Worm (Caenorhabditis elegans) whole organism, L4 larva: ENCODE data around the gene jip-1.

Source experiments
- F10B5.3 ChIP-seq: sonication (generic microtip); optimal IDR thresholded peaks from 2 replicates; lab custom pipeline; 2016; ENCODE audit warnings: mild to moderate bottlenecking, missing genetic modification characterization, missing compliant biosample characterization
- F26F4.8 ChIP-seq: fragments of 200-800 bp; sonication (Bioruptor generic); conservative IDR thresholded peaks from 2 replicates; pipeline ENCODE4 v1.3.6; 2022; ENCODE audit warnings: missing genetic modification characterization, missing compliant biosample characterization
- F44E2.7 ChIP-seq: fragments of 200-800 bp; sonication (Bioruptor generic); IDR thresholded peaks from 2 replicates; pipeline ENCODE4 v2.1.2; 2022; ENCODE audit warnings: missing genetic modification characterization, missing compliant biosample characterization
- R02D3.7 ChIP-seq: fragments of 150-350 bp; sonication (generic microtip); optimal IDR thresholded peaks from 3 replicates; lab custom pipeline; 2014; ENCODE audit warnings: missing biosample characterization, missing genetic modification characterization
- T26A8.4 ChIP-seq: fragments of 200-800 bp; sonication (Bioruptor generic); IDR thresholded peaks from 2 replicates; pipeline ENCODE4 v1.3.6; 2022; ENCODE audit warnings: missing genetic modification characterization, missing compliant biosample characterization
- Y48G9A.11 ChIP-seq: fragments of 200-800 bp; sonication (Bioruptor generic); IDR thresholded peaks from 2 replicates; pipeline ENCODE4 v1.3.6; 2022; ENCODE audit warnings: missing genetic modification reagents, missing genetic modification characterization, missing compliant biosample characterization
- ZK337.2 ChIP-seq: fragments of 200-800 bp; sonication (Bioruptor generic); IDR thresholded peaks from 2 replicates; pipeline ENCODE4 v1.3.6; 2022; ENCODE audit warnings: missing genetic modification reagents, missing genetic modification characterization, missing compliant biosample characterization
- aha-1 ChIP-seq: fragments of 150-350 bp; peaks from one replicate; lab custom pipeline; 2014; ENCODE audit warnings: missing biosample characterization, missing genetic modification characterization
- ceh-28 ChIP-seq: fragments of 150-350 bp; optimal IDR thresholded peaks from 2 replicates; lab custom pipeline; 2014; ENCODE audit warnings: missing biosample characterization, missing genetic modification reagents, missing genetic modification characterization
- ces-1 ChIP-seq: fragments of 150-350 bp; sonication (generic microtip); optimal IDR thresholded peaks from 4 replicates; lab custom pipeline; 2014; ENCODE audit warnings: missing biosample characterization, missing genetic modification reagents, missing genetic modification characterization
- daf-16 ChIP-seq, 3 experiments: sonication (generic microtip); optimal IDR thresholded peaks; 2 replicates each; lab custom pipeline; 2016 to 2017; ENCODE audit warnings: missing genetic modification characterization in 3 of 3, missing genetic modification reagents in 3 of 3, mild to moderate bottlenecking in 2 of 3, missing compliant biosample characterization in 2 of 3, missing biosample characterization in 1 of 3, moderate library complexity in 1 of 3
- dmd-6 ChIP-seq: fragments of 200-800 bp; sonication (Bioruptor generic); IDR thresholded peaks from 2 replicates; pipeline ENCODE4 v1.3.6; 2022; ENCODE audit warnings: missing genetic modification reagents, missing genetic modification characterization, missing compliant biosample characterization
- dmd-8 ChIP-seq: fragments of 200-800 bp; sonication (Bioruptor generic); IDR thresholded peaks from 2 replicates; pipeline ENCODE4 v1.3.6; 2022; ENCODE audit warnings: missing genetic modification characterization, missing compliant biosample characterization
- dpl-1 ChIP-seq: fragments of 150-350 bp; optimal IDR thresholded peaks from 2 replicates; lab custom pipeline; 2014; ENCODE audit warnings: missing biosample characterization, missing genetic modification reagents, missing genetic modification characterization
- fkh-10 ChIP-seq: fragments of 150-350 bp; optimal IDR thresholded peaks from 2 replicates; lab custom pipeline; 2014; ENCODE audit warnings: missing biosample characterization, missing genetic modification reagents, missing genetic modification characterization
- hlh-11 ChIP-seq: fragments of 200-800 bp; sonication (Bioruptor generic); optimal IDR thresholded peaks from 2 replicates; lab custom pipeline; 2018; ENCODE audit warnings: mild to moderate bottlenecking, missing genetic modification characterization, missing compliant biosample characterization
- lin-1 ChIP-seq: fragments of 200-800 bp; sonication (Bioruptor generic); IDR thresholded peaks from 2 replicates; pipeline ENCODE4 v1.3.6; 2022; ENCODE audit warnings: missing genetic modification reagents, missing genetic modification characterization, missing compliant biosample characterization
- lin-13 ChIP-seq: fragments of 150-350 bp; optimal IDR thresholded peaks from 2 replicates; lab custom pipeline; 2014; ENCODE audit warnings: missing biosample characterization, missing genetic modification reagents, missing genetic modification characterization
- lin-29 ChIP-seq: fragments of 200-800 bp; sonication (Bioruptor generic); IDR thresholded peaks from 2 replicates; pipeline ENCODE4 v1.3.6; 2022; ENCODE audit warnings: missing genetic modification reagents, missing genetic modification characterization, missing compliant biosample characterization
- lin-38 ChIP-seq: fragments of 200-800 bp; sonication (Bioruptor generic); IDR thresholded peaks from 2 replicates; pipeline ENCODE4 v1.3.6; 2022; ENCODE audit warnings: missing genetic modification reagents, missing genetic modification characterization, missing compliant biosample characterization
- lin-39 ChIP-seq: fragments of 150-350 bp; optimal IDR thresholded peaks from 2 replicates; lab custom pipeline; 2014; ENCODE audit warnings: missing biosample characterization, missing genetic modification reagents, missing genetic modification characterization
- lir-3 ChIP-seq: sonication (generic microtip); optimal IDR thresholded peaks from 2 replicates; lab custom pipeline; 2016; ENCODE audit warnings: mild to moderate bottlenecking, missing genetic modification characterization, missing compliant biosample characterization
- madf-5 ChIP-seq, 2 experiments: fragments of 200-800 bp; sonication (Bioruptor generic); IDR thresholded peaks; 2 replicates each; pipeline ENCODE4 v1.3.6; 2022; ENCODE audit warnings: missing compliant biosample characterization in 2 of 2, missing genetic modification characterization in 2 of 2
- madf-9 ChIP-seq: fragments of 200-800 bp; sonication (Bioruptor generic); conservative IDR thresholded peaks from 2 replicates; pipeline ENCODE4 v1.3.6; 2022; ENCODE audit warnings: missing genetic modification reagents, missing genetic modification characterization, missing compliant biosample characterization
- mdl-1 ChIP-seq, 2 experiments: fragments of 150-350 bp in 1 of 2; sonication (generic microtip) in 1 of 2; optimal IDR thresholded peaks; 2 replicates each; lab custom pipeline; 2014 to 2017; ENCODE audit warnings: missing biosample characterization in 2 of 2, missing genetic modification characterization in 2 of 2
- mdt-29 ChIP-seq: fragments of 200-800 bp; sonication (Bioruptor generic); IDR thresholded peaks from 2 replicates; pipeline ENCODE4 v1.3.6; 2022; ENCODE audit warnings: missing genetic modification reagents, missing genetic modification characterization, missing compliant biosample characterization
- mes-2 ChIP-seq: sonication (generic microtip); optimal IDR thresholded peaks from 2 replicates; lab custom pipeline; 2016; ENCODE audit warnings: missing genotype, mild to moderate bottlenecking, missing genetic modification characterization, missing compliant biosample characterization; ENCODE audit not compliant: poor library complexity, severe bottlenecking
- mxl-2 ChIP-seq: fragments of 200-800 bp; sonication (Bioruptor generic); conservative IDR thresholded peaks from 2 replicates; pipeline ENCODE4 v1.3.6; 2022; ENCODE audit warnings: missing genetic modification reagents, missing genetic modification characterization, missing compliant biosample characterization
- nhr-102 ChIP-seq: sonication (generic microtip); optimal IDR thresholded peaks from 2 replicates; lab custom pipeline; 2016; ENCODE audit warnings: mild to moderate bottlenecking, missing genetic modification characterization, moderate library complexity, missing compliant biosample characterization
- nhr-11 ChIP-seq: fragments of 150-350 bp; optimal IDR thresholded peaks from 2 replicates; lab custom pipeline; 2014; ENCODE audit warnings: missing biosample characterization, missing genetic modification characterization
- nhr-28 ChIP-seq: fragments of 150-350 bp; optimal IDR thresholded peaks from 2 replicates; lab custom pipeline; 2014; ENCODE audit warnings: missing biosample characterization, missing genetic modification characterization
- nhr-42 ChIP-seq: fragments of 200-800 bp; sonication (Bioruptor generic); IDR thresholded peaks from 2 replicates; pipeline ENCODE4 v1.3.6; 2022; ENCODE audit warnings: missing genetic modification characterization, missing compliant biosample characterization
- nhr-48 ChIP-seq: sonication (generic microtip); optimal IDR thresholded peaks from 2 replicates; lab custom pipeline; 2016; ENCODE audit warnings: mild to moderate bottlenecking, missing genetic modification characterization, missing compliant biosample characterization
- nhr-76 ChIP-seq: fragments of 150-350 bp; optimal IDR thresholded peaks from 2 replicates; lab custom pipeline; 2014; ENCODE audit warnings: missing biosample characterization, missing genetic modification characterization
- nhr-77 ChIP-seq: fragments of 150-350 bp; optimal IDR thresholded peaks from 2 replicates; lab custom pipeline; 2014; ENCODE audit warnings: missing biosample characterization, missing genetic modification characterization
- pha-4 ChIP-seq, 2 experiments: fragments of 150-350 bp in 1 of 2; fragments of 200-800 bp in 1 of 2; sonication (Bioruptor generic) in 1 of 2; IDR thresholded peaks in 1 of 2; optimal IDR thresholded peaks in 1 of 2; 2 replicates each; pipeline versions ENCODE4 v1.3.6 to Lab custom; 2014 to 2022; ENCODE audit warnings: missing genetic modification characterization in 2 of 2, missing genetic modification reagents in 2 of 2, missing biosample characterization in 1 of 2, missing compliant biosample characterization in 1 of 2
- pqm-1 ChIP-seq: sonication (generic microtip); optimal IDR thresholded peaks from 2 replicates; lab custom pipeline; 2017; ENCODE audit warnings: missing biosample characterization, missing genetic modification characterization
- rbr-2 ChIP-seq: sonication (generic microtip); optimal IDR thresholded peaks from 2 replicates; lab custom pipeline; 2016; ENCODE audit warnings: missing genotype, missing genetic modification characterization, missing compliant biosample characterization
- skn-1 ChIP-seq: fragments of 150-350 bp; optimal IDR thresholded peaks from 2 replicates; lab custom pipeline; 2014; ENCODE audit warnings: missing biosample characterization, missing genetic modification characterization
- snpc-1.2 ChIP-seq: fragments of 200-800 bp; sonication (Bioruptor generic); IDR thresholded peaks from 2 replicates; pipeline ENCODE4 v1.3.6; 2022; ENCODE audit warnings: missing genetic modification reagents, missing genetic modification characterization, missing compliant biosample characterization
- snpc-4 ChIP-seq: fragments of 150-350 bp; optimal IDR thresholded peaks from 2 replicates; lab custom pipeline; 2014; ENCODE audit warnings: missing biosample characterization, missing genetic modification characterization
- spr-1 ChIP-seq: sonication (generic microtip); optimal IDR thresholded peaks from 2 replicates; lab custom pipeline; 2016; ENCODE audit warnings: mild to moderate bottlenecking, missing genetic modification characterization, missing compliant biosample characterization
- unc-39 ChIP-seq: sonication (generic microtip); optimal IDR thresholded peaks from 2 replicates; lab custom pipeline; 2017; ENCODE audit warnings: missing biosample characterization, missing genetic modification characterization
- unc-62 ChIP-seq, 3 experiments: fragments of 150-350 bp in 1 of 3; sonication (generic microtip); optimal IDR thresholded peaks in 2 of 3; peaks in 1 of 3; 1 replicate in 1 of 3; 2 replicates in 2 of 3; lab custom pipeline; 2014 to 2017; ENCODE audit warnings: missing biosample characterization in 3 of 3, missing genetic modification characterization in 3 of 3, missing genetic modification reagents in 3 of 3, missing genotype in 1 of 3
- zag-1 ChIP-seq: fragments of 150-350 bp; optimal IDR thresholded peaks from 2 replicates; lab custom pipeline; 2014; ENCODE audit warnings: missing biosample characterization, missing genetic modification characterization
- zip-2 ChIP-seq: fragments of 150-350 bp; optimal IDR thresholded peaks from 2 replicates; lab custom pipeline; 2014; ENCODE audit warnings: missing biosample characterization, missing genetic modification characterization
- ztf-7 ChIP-seq: fragments of 150-350 bp; optimal IDR thresholded peaks from 2 replicates; lab custom pipeline; 2014; ENCODE audit warnings: missing biosample characterization, missing genetic modification characterization

Gene jip-1

ce11 chrII:1374486-1374885 lies 47.7 kb downstream of the jip-1 start:
- peak; percentile 20 for TF ChIP-seq aha-1
- TF ChIP-seq unc-39 = no peak
- TF ChIP-seq dmd-8 = no peak

DNA sequence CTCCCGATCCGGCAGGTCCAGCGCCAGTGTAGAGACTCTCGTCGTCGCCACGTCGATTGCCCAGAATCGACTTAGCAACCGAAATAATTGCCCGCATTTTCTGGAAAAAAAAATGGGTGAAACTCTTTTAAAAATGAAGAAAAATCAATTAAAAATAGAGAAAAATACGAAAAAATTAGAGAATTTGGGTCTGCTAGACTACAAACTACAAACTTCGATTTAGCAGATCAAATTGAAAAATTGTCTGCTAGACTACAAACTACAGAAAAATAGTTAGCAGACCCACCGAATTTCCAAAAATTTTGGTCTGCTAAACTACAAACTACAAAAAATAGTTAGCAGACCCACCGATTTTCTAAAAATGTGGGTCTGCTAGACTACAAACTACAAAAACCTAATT lies 48.1 kb downstream of the jip-1 start, which contains the start of gene rog-1:
rog-1 (minus strand) TSS at position 101 of the 400 bp plus-strand sequence.
- TF ChIP-seq dmd-6 (no peak), nhr-42 (GFP tag; lab: Robert Waterston, UW) (no peak), spr-1 (no peak), pha-4 (GFP tag; IDR thresholded peaks at IDR 0.05; lab: Robert Waterston, UW) (no peak), pha-4 (tag; optimal IDR thresholded peaks at IDR 0.05; lab: Kevin White, UChicago) (no peak), dmd-8 (no peak), R02D3.7 (tag; lab: Kevin White, UChicago) (no peak), mes-2 (tag; lab: Kevin White, UChicago) (no peak), snpc-1.2 (GFP tag; lab: Robert Waterston, UW) (no peak), lin-39 (tag; lab: Kevin White, UChicago) (no peak), unc-62 (GFP tag; optimal IDR thresholded peaks at IDR 0.05 in 1 of 2; lab: Kevin White, UChicago) (no peak), unc-62 (tag; optimal IDR thresholded peaks at IDR 0.05; lab: Kevin White, UChicago) (no peak), snpc-4 (tag; lab: Kevin White, UChicago) (no peak), F10B5.3 (tag; lab: Kevin White, UChicago) (no peak), dpl-1 (GFP tag; lab: Kevin White, UChicago) (no peak), nhr-48 (tag; lab: Kevin White, UChicago) (no peak)

DNA sequence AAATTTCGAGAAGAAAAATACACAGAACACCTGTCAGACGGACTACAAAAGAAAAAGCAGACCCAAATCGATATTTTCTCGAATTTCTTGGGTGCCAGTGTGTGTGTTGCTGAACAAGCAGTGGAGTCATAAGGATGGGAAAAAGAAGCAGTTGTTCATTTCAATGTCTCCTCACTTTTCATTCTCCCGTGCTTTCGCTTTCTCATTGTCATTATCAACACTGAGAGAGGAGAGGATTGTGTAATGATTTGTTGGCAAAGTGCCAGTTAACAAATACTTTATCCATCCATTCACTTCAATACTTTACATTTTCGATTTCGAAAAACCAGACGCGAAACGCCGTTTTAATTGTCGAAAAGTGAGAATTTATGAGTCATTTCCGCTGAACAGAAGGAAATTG lies 48.8 kb downstream of the jip-1 start:
- TF ChIP-seq mdt-29 = no peak
- TF ChIP-seq Y48G9A.11 (GFP tag; lab: Robert Waterston, UW) = no peak
- no peak for TF ChIP-seq snpc-4 (tag; lab: Kevin White, UChicago)
- no peak for TF ChIP-seq lir-3
- TF ChIP-seq zag-1 (tag; lab: Kevin White, UChicago) = no peak
- no peak for TF ChIP-seq nhr-42 (GFP tag; lab: Robert Waterston, UW)
- TF ChIP-seq ces-1 (GFP tag; lab: Kevin White, UChicago) = no peak
- no peak for TF ChIP-seq nhr-48 (tag; lab: Kevin White, UChicago)
- TF ChIP-seq hlh-11 = peak; percentile 6
- no peak for TF ChIP-seq ZK337.2 (GFP tag; lab: Robert Waterston, UW)
- TF ChIP-seq T26A8.4 (GFP tag; lab: Robert Waterston, UW) = no peak
- TF ChIP-seq nhr-76 (tag; lab: Kevin White, UChicago) = no peak
- TF ChIP-seq lin-29 = no peak
- no peak for TF ChIP-seq lin-13
- peak in 1 of 2 experiments; percentile 12 for TF ChIP-seq daf-16 (GFP tag; optimal IDR thresholded peaks at IDR 0.05; lab: Kevin White, UChicago)
- TF ChIP-seq daf-16 (tag; optimal IDR thresholded peaks at IDR 0.05; lab: Kevin White, UChicago) = no peak
- peak; percentile 10 for TF ChIP-seq nhr-28 (tag; lab: Kevin White, UChicago)
- TF ChIP-seq zip-2 = no peak
- no peak for TF ChIP-seq lin-39 (tag; lab: Kevin White, UChicago)
- no peak for TF ChIP-seq fkh-10 (GFP tag; lab: Kevin White, UChicago)
- TF ChIP-seq rbr-2 (tag; lab: Kevin White, UChicago) = no peak
- no peak for TF ChIP-seq skn-1 (tag; lab: Kevin White, UChicago)
- peak in 1 of 2 experiments; percentile 82 for TF ChIP-seq unc-62 (GFP tag; optimal IDR thresholded peaks at IDR 0.05 in 1 of 2; lab: Kevin White, UChicago)
- no peak for TF ChIP-seq unc-62 (tag; optimal IDR thresholded peaks at IDR 0.05; lab: Kevin White, UChicago)
- TF ChIP-seq nhr-11 = peak; percentile 24
- no peak for TF ChIP-seq nhr-102
- no peak for TF ChIP-seq mxl-2 (GFP tag; lab: Robert Waterston, UW)
- no peak for TF ChIP-seq madf-5 (GFP tag; IDR thresholded peaks at IDR 0.05; lab: Robert Waterston, UW)
- TF ChIP-seq ztf-7 (tag; lab: Kevin White, UChicago) = no peak
- no peak for TF ChIP-seq mdl-1 (tag; optimal IDR thresholded peaks at IDR 0.05; lab: Kevin White, UChicago)
- no peak for TF ChIP-seq madf-9
- no peak for TF ChIP-seq nhr-77
- TF ChIP-seq F44E2.7 (GFP tag; lab: Robert Waterston, UW) = no peak
- TF ChIP-seq lin-38 = no peak
- TF ChIP-seq F26F4.8 (GFP tag; lab: Robert Waterston, UW) = no peak
- no peak for TF ChIP-seq snpc-1.2 (GFP tag; lab: Robert Waterston, UW)
- no peak for TF ChIP-seq ceh-28 (tag; lab: Kevin White, UChicago)
- TF ChIP-seq lin-1 (GFP tag; lab: Robert Waterston, UW) = no peak
- no peak for TF ChIP-seq pqm-1 (tag; lab: Kevin White, UChicago)
